Fruit fly (Drosophila melanogaster) whole organism, prepupa: ENCODE results near the gene Acbp2.

Source experiments
- Blimp-1 ChIP-seq: fragments of 200-800 bp; sonication (Bioruptor generic); optimal IDR thresholded peaks from 3 replicates; lab custom pipeline; 2017; ENCODE audit warnings: missing biosample characterization, missing genetic modification characterization, mild to moderate bottlenecking, moderate library complexity, missing genetic modification reagents
- CG10631 ChIP-seq: fragments of 200-800 bp; sonication (Bioruptor generic); optimal IDR thresholded peaks from 2 replicates; lab custom pipeline; 2016; ENCODE audit warnings: missing biosample characterization, missing genetic modification characterization
- CG11762 ChIP-seq: fragments of 200-800 bp; sonication (Bioruptor generic); optimal IDR thresholded peaks from 3 replicates; lab custom pipeline; 2016; ENCODE audit warnings: missing biosample characterization, missing genetic modification characterization; ENCODE audit not compliant: insufficient read depth
- CG15336 ChIP-seq: fragments of 200-800 bp; sonication (Bioruptor generic); IDR thresholded peaks from 2 replicates; pipeline ENCODE4 v1.3.6; 2022; ENCODE audit warnings: missing biosample characterization, missing genetic modification characterization
- CG16779 ChIP-seq: fragments of 200-800 bp; sonication (Bioruptor generic); optimal IDR thresholded peaks from 3 replicates; lab custom pipeline; 2017; ENCODE audit warnings: missing biosample characterization, mild to moderate bottlenecking, missing genetic modification characterization
- CG32006 ChIP-seq: fragments of 200-800 bp; sonication (Bioruptor generic); optimal IDR thresholded peaks from 3 replicates; lab custom pipeline; 2017; ENCODE audit warnings: missing biosample characterization, mild to moderate bottlenecking, missing genetic modification characterization
- CG3919 ChIP-seq: fragments of 200-800 bp; sonication (Bioruptor generic); optimal IDR thresholded peaks from 3 replicates; lab custom pipeline; 2016; ENCODE audit warnings: missing biosample characterization, missing genetic modification characterization
- CG6163 ChIP-seq: fragments of 200-800 bp; sonication (Bioruptor generic); IDR thresholded peaks from 3 replicates; pipeline ENCODE4 v1.3.6; 2022; ENCODE audit warnings: missing biosample characterization, missing genetic modification characterization
- CG6792 ChIP-seq: fragments of 200-800 bp; sonication (Bioruptor generic); optimal IDR thresholded peaks from 3 replicates; lab custom pipeline; 2016; ENCODE audit warnings: missing biosample characterization, missing genetic modification characterization
- CG8319 ChIP-seq: fragments of 200-800 bp; sonication (Bioruptor generic); optimal IDR thresholded peaks from 3 replicates; lab custom pipeline; 2016; ENCODE audit warnings: missing biosample characterization, missing genetic modification characterization
- CG8632 ChIP-seq: fragments of 200-800 bp; sonication (Bioruptor generic); optimal IDR thresholded peaks from 3 replicates; lab custom pipeline; 2016; ENCODE audit warnings: missing biosample characterization, missing genetic modification characterization
- CG9139 ChIP-seq: fragments of 200-800 bp; sonication (Bioruptor generic); optimal IDR thresholded peaks from 3 replicates; lab custom pipeline; 2017; ENCODE audit warnings: missing biosample characterization, mild to moderate bottlenecking, missing genetic modification characterization
- Eip78C ChIP-seq: fragments of 200-800 bp; sonication (Bioruptor generic); peaks from one replicate; lab custom pipeline; 2016; ENCODE audit warnings: missing biosample characterization, missing genetic modification characterization
- Eip93F ChIP-seq: fragments of 200-800 bp; sonication (Bioruptor generic); optimal IDR thresholded peaks from 2 replicates; lab custom pipeline; 2016; ENCODE audit warnings: missing biosample characterization, mild to moderate bottlenecking, missing genetic modification characterization
- Ets21C ChIP-seq: fragments of 200-800 bp; sonication (Bioruptor generic); optimal IDR thresholded peaks from 3 replicates; lab custom pipeline; 2016; ENCODE audit warnings: missing biosample characterization, missing genetic modification characterization
- Ets96B ChIP-seq: fragments of 200-800 bp; optimal IDR thresholded peaks from 2 replicates; lab custom pipeline; 2019; ENCODE audit warnings: missing biosample characterization, mild to moderate bottlenecking, missing genetic modification characterization, moderate library complexity
- Lpt ChIP-seq: fragments of 200-800 bp; sonication (Bioruptor generic); optimal IDR thresholded peaks from 3 replicates; lab custom pipeline; 2016; ENCODE audit warnings: missing biosample characterization, missing genetic modification characterization
- Sox102F ChIP-seq: fragments of 200-800 bp; sonication (Bioruptor generic); optimal IDR thresholded peaks from 2 replicates; lab custom pipeline; 2016; ENCODE audit warnings: missing biosample characterization, mild to moderate bottlenecking, missing genetic modification characterization
- Sox15 ChIP-seq: fragments of 200-800 bp; sonication (Bioruptor generic); optimal IDR thresholded peaks from 3 replicates; lab custom pipeline; 2016; ENCODE audit warnings: missing biosample characterization, missing genetic modification characterization
- achi ChIP-seq: fragments of 200-800 bp; sonication (Bioruptor generic); optimal IDR thresholded peaks from 3 replicates; lab custom pipeline; 2016; ENCODE audit warnings: missing biosample characterization, missing genetic modification characterization
- esn ChIP-seq: fragments of 200-800 bp; sonication (Bioruptor generic); optimal IDR thresholded peaks from 2 replicates; lab custom pipeline; 2016; ENCODE audit warnings: missing biosample characterization, mild to moderate bottlenecking, missing genetic modification characterization, moderate library complexity
- fd85E ChIP-seq: fragments of 200-800 bp; sonication (Bioruptor generic); optimal IDR thresholded peaks from 3 replicates; lab custom pipeline; 2016; ENCODE audit warnings: missing biosample characterization, missing genetic modification characterization
- fkh ChIP-seq: fragments of 200-800 bp; sonication (Bioruptor generic); optimal IDR thresholded peaks from 3 replicates; lab custom pipeline; 2017; ENCODE audit warnings: missing biosample characterization, mild to moderate bottlenecking, missing genetic modification characterization, moderate library complexity
- svp ChIP-seq: fragments of 200-800 bp; sonication (Bioruptor generic); peaks from one replicate; lab custom pipeline; 2016; ENCODE audit warnings: missing biosample characterization, missing genetic modification characterization
- topi ChIP-seq: fragments of 200-800 bp; sonication (Bioruptor generic); optimal IDR thresholded peaks from 3 replicates; lab custom pipeline; 2016; ENCODE audit warnings: missing biosample characterization, missing genetic modification characterization
- vri ChIP-seq: fragments of 200-800 bp; sonication (Bioruptor generic); optimal IDR thresholded peaks from 3 replicates; lab custom pipeline; 2016; ENCODE audit warnings: missing biosample characterization, mild to moderate bottlenecking, missing genetic modification characterization

Acbp2 gene

DNA sequence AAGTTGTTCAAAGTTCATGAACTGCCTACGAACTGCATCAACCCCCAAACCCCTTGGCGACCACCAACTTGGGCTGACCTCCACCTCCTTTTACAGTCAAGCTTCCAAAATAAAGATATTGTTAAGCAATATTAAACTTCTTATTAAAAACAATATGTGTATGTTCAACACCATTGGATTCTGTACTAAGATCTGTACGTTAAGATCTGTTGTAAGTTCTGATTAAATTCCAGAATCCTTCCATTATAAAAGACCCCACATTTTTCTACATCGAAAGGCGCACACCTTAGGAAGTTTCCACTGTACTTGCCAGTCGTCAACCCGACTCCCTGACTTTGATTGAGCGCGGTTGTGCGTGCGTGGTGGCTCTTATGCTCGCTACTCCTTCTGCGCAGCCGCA is 18.7 kb upstream of the Acbp2 start (continued):
- TF ChIP-seq Eip78C (GFP tag; lab: Kevin White, UChicago) (peak; percentile 86), Ets96B (tag; lab: Kevin White, UChicago) (peak; percentile 64), svp (GFP tag; lab: Kevin White, UChicago) (peak; percentile 93), Blimp-1 (GFP tag; lab: Kevin White, UChicago) (no peak), CG15336 (GFP tag; lab: Robert Waterston, UW) (0 out of 2 replicates have a peak, but pooled peaks have one; percentile 31), esn (GFP tag; lab: Kevin White, UChicago) (no peak), topi (GFP tag; lab: Kevin White, UChicago) (peak; percentile 68), CG11762 (GFP tag; lab: Kevin White, UChicago) (no peak), Sox15 (GFP tag; lab: Kevin White, UChicago) (no peak), CG10631 (GFP tag; lab: Kevin White, UChicago) (peak; percentile 43), fkh (no peak), Ets21C (GFP tag; lab: Kevin White, UChicago) (peak; percentile 24)
- TF ChIP-seq, all 60 proteins: peak for 40

dm6 chr3L:7115944-7116343 is 15.7 kb upstream of the Acbp2 start:
- TF ChIP-seq CG9139 (GFP tag; lab: Kevin White, UChicago): no peak
- TF ChIP-seq CG6792: no peak
- TF ChIP-seq CG6163: no peak
- no peak for TF ChIP-seq Sox102F (GFP tag; lab: Kevin White, UChicago)
- TF ChIP-seq Eip78C (GFP tag; lab: Kevin White, UChicago): no peak
- TF ChIP-seq Eip93F: no peak
- no peak for TF ChIP-seq Blimp-1 (GFP tag; lab: Kevin White, UChicago)
- TF ChIP-seq Lpt (GFP tag; lab: Kevin White, UChicago): no peak
- no peak for TF ChIP-seq CG3919 (GFP tag; lab: Kevin White, UChicago)
- no peak for TF ChIP-seq vri
- TF ChIP-seq CG32006: no peak

DNA sequence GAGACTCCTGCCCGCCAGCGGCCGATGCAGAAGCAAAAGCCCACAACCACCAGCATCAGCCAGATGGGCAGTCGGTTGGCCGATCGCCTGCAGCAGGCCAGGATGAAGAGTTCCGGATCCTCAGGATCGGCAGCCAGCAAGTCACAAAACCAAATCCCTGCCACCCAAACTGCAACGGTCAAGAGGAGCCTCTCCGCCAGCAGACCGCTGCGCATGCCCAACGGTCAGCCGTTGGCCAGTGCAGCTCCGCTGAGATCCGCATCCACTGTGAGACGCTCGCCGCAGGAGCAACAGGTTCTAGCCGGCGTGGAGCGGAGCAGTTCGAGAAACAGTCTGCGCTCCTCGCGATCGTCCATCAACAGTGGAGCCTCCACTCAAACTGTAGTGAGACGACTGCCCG is 9.5 kb upstream of the Acbp2 start:
- no peak for TF ChIP-seq CG8319 (GFP tag; lab: Kevin White, UChicago)

dm6 chr3L:7125289-7125955 is 6.2 kb upstream of the Acbp2 start, which contains the start of the genes msl-3 and BBS1:
TSS of gene msl-3 (minus strand) at chr3L:7125533.
TSS of gene BBS1 (plus strand) at chr3L:7125905.
- TF ChIP-seq fkh (peak; percentile 92), Sox102F (GFP tag; lab: Kevin White, UChicago) (no peak), Ets21C (GFP tag; lab: Kevin White, UChicago) (no peak)
- TF ChIP-seq, all 60 proteins: peak for 1

- TF ChIP-seq svp (GFP tag; lab: Kevin White, UChicago): peak; percentile 36
- no peak for TF ChIP-seq CG10631 (GFP tag; lab: Kevin White, UChicago)
- no peak for TF ChIP-seq CG15336 (GFP tag; lab: Robert Waterston, UW)
- no peak for TF ChIP-seq CG8632 (GFP tag; lab: Kevin White, UChicago)
- TF ChIP-seq CG16779 (tag; lab: Kevin White, UChicago): no peak
Observed at dm6 chr3L:7128214-7129008, 3.3 kb upstream of the Acbp2 start, which contains the start of the genes Acbp4 and Acbp6. TSS of gene Acbp4 (minus strand) at chr3L:7128264. TSS of gene Acbp6 (plus strand) at chr3L:7128903.

- no peak for TF ChIP-seq achi (GFP tag; lab: Kevin White, UChicago)
- TF ChIP-seq CG9139 (GFP tag; lab: Kevin White, UChicago): no peak
- TF ChIP-seq CG8632 (GFP tag; lab: Kevin White, UChicago): no peak
- no peak for TF ChIP-seq fd85E (GFP tag; lab: Kevin White, UChicago)
- peak; percentile 3 for TF ChIP-seq Eip78C (GFP tag; lab: Kevin White, UChicago)
Observed at dm6 chr3L:7130574-7130973, 1.1 kb upstream of the Acbp2 start, which contains the start of gene Acbp3. TSS of gene Acbp3 (plus strand) at chr3L:7130874.
